Worm (Caenorhabditis elegans) whole organism, L1 larva: Measurements from ENCODE around the gene ZK822.9.

Source experiments
- C16A3.4 ChIP-seq: fragments of 150-350 bp; optimal IDR thresholded peaks from 2 replicates; lab custom pipeline; 2014; ENCODE audit warnings: missing biosample characterization, missing genetic modification characterization
- Y116A8C.19 ChIP-seq: sonication (generic microtip); optimal IDR thresholded peaks from 2 replicates; lab custom pipeline; 2016; ENCODE audit warnings: missing compliant biosample characterization, missing genetic modification characterization, borderline replicate concordance
- aly-2 ChIP-seq: fragments of 150-350 bp; optimal IDR thresholded peaks from 2 replicates; lab custom pipeline; 2014; ENCODE audit warnings: missing biosample characterization, missing genetic modification characterization
- ama-1 ChIP-seq: fragments of 150-350 bp; optimal IDR thresholded peaks from 2 replicates; lab custom pipeline; 2014
- blmp-1 ChIP-seq: fragments of 150-350 bp; optimal IDR thresholded peaks from 2 replicates; lab custom pipeline; 2014; ENCODE audit warnings: missing biosample characterization, missing genetic modification characterization
- ceh-63 ChIP-seq: fragments of 200-800 bp; sonication (Bioruptor generic); optimal IDR thresholded peaks from 2 replicates; lab custom pipeline; 2018; ENCODE audit warnings: mild to moderate bottlenecking, missing genetic modification characterization, missing compliant biosample characterization
- ceh-88 ChIP-seq: fragments of 200-800 bp; sonication (Bioruptor generic); IDR thresholded peaks from 2 replicates; pipeline ENCODE4 v1.3.6; 2022; ENCODE audit warnings: missing genetic modification characterization, missing compliant biosample characterization
- ces-1 ChIP-seq: fragments of 150-350 bp; optimal IDR thresholded peaks from 2 replicates; lab custom pipeline; 2014; ENCODE audit warnings: missing biosample characterization, missing genetic modification reagents, missing genetic modification characterization
- dpl-1 ChIP-seq, 3 experiments: fragments of 150-350 bp in 2 of 3; sonication (generic microtip) in 1 of 3; optimal IDR thresholded peaks; 2 replicates each; lab custom pipeline; 2014 to 2017; ENCODE audit warnings: missing biosample characterization in 3 of 3, missing genetic modification characterization in 3 of 3, missing genetic modification reagents in 3 of 3
- dsc-1 ChIP-seq: sonication (generic microtip); optimal IDR thresholded peaks from 2 replicates; lab custom pipeline; 2016; ENCODE audit warnings: mild to moderate bottlenecking, missing genetic modification characterization, missing compliant biosample characterization
- efl-1 ChIP-seq, 4 experiments: fragments of 150-350 bp; optimal IDR thresholded peaks in 3 of 4; peaks in 1 of 4; 1 replicate in 1 of 4; 2 replicates in 3 of 4; lab custom pipeline; 2014; ENCODE audit warnings: missing biosample characterization in 2 of 4, missing genetic modification characterization in 2 of 4, missing genetic modification reagents in 2 of 4
- elt-2 ChIP-seq: sonication (generic microtip); optimal IDR thresholded peaks from 2 replicates; lab custom pipeline; 2016; ENCODE audit warnings: missing genetic modification characterization, mild to moderate bottlenecking, inconsistent platforms, missing compliant biosample characterization, missing genetic modification reagents
- elt-3 ChIP-seq, 6 experiments: fragments of 150-350 bp in 1 of 6; sonication (generic microtip); optimal IDR thresholded peaks; 2 replicates each; lab custom pipeline; 2017 to 2018; ENCODE audit warnings: missing biosample characterization in 6 of 6, missing genetic modification characterization in 6 of 6, inconsistent platforms in 1 of 6
- fkh-8 ChIP-seq: sonication (generic microtip); optimal IDR thresholded peaks from 2 replicates; lab custom pipeline; 2016; ENCODE audit warnings: mild to moderate bottlenecking, missing genetic modification characterization, missing compliant biosample characterization
- fos-1 ChIP-seq: fragments of 150-350 bp; optimal IDR thresholded peaks from 2 replicates; lab custom pipeline; 2014; ENCODE audit warnings: missing biosample characterization, missing genetic modification characterization
- hlh-4 ChIP-seq: sonication (generic microtip); optimal IDR thresholded peaks from 2 replicates; lab custom pipeline; 2016; ENCODE audit warnings: mild to moderate bottlenecking, missing genetic modification characterization, missing compliant biosample characterization
- hpl-2 ChIP-seq: fragments of 150-350 bp; optimal IDR thresholded peaks from 2 replicates; lab custom pipeline; 2014; ENCODE audit warnings: missing biosample characterization, missing genetic modification reagents, missing genetic modification characterization
- irx-1 ChIP-seq: sonication (generic microtip); optimal IDR thresholded peaks from 2 replicates; lab custom pipeline; 2016; ENCODE audit warnings: missing genetic modification characterization, missing compliant biosample characterization
- lin-13 ChIP-seq: fragments of 150-350 bp; optimal IDR thresholded peaks from 2 replicates; lab custom pipeline; 2014; ENCODE audit warnings: missing biosample characterization, missing genetic modification reagents, missing genetic modification characterization
- lin-14 ChIP-seq: fragments of 200-800 bp; sonication (Bioruptor generic); optimal IDR thresholded peaks from 2 replicates; lab custom pipeline; 2018; ENCODE audit warnings: mild to moderate bottlenecking, missing genetic modification characterization, moderate library complexity, missing compliant biosample characterization
- lin-35 ChIP-seq, 2 experiments: fragments of 150-350 bp; optimal IDR thresholded peaks; 2 replicates each; lab custom pipeline; 2014; ENCODE audit warnings: missing biosample characterization in 2 of 2, missing genetic modification characterization in 2 of 2, missing genetic modification reagents in 2 of 2
- lir-3 ChIP-seq: sonication (generic microtip); optimal IDR thresholded peaks from 2 replicates; lab custom pipeline; 2016; ENCODE audit warnings: mild to moderate bottlenecking, missing genetic modification characterization, moderate library complexity, missing compliant biosample characterization; ENCODE audit not compliant: poor library complexity
- lsy-2 ChIP-seq, 2 experiments: fragments of 150-350 bp; optimal IDR thresholded peaks; 2 replicates each; lab custom pipeline; 2014; ENCODE audit warnings: missing biosample characterization in 2 of 2, missing genetic modification characterization in 2 of 2
- mab-9 ChIP-seq: fragments of 200-800 bp; sonication (Bioruptor generic); IDR thresholded peaks from 2 replicates; pipeline ENCODE4 v1.3.6; 2022; ENCODE audit warnings: missing genetic modification reagents, missing genetic modification characterization, missing compliant biosample characterization
- mep-1 ChIP-seq: fragments of 150-350 bp; optimal IDR thresholded peaks from 2 replicates; lab custom pipeline; 2014; ENCODE audit warnings: missing biosample characterization, missing genetic modification characterization
- nhr-19 ChIP-seq: fragments of 200-800 bp; sonication (Bioruptor generic); conservative IDR thresholded peaks from 2 replicates; pipeline ENCODE4 v1.3.6; 2022; ENCODE audit warnings: missing genetic modification characterization, missing compliant biosample characterization
- nhr-237 ChIP-seq: fragments of 150-350 bp; optimal IDR thresholded peaks from 2 replicates; lab custom pipeline; 2014; ENCODE audit warnings: missing biosample characterization, missing genetic modification characterization
- nhr-71 ChIP-seq: sonication (generic microtip); optimal IDR thresholded peaks from 2 replicates; lab custom pipeline; 2016; ENCODE audit warnings: mild to moderate bottlenecking, missing genetic modification characterization, moderate library complexity, missing compliant biosample characterization
- nhr-76 ChIP-seq: sonication (generic microtip); optimal IDR thresholded peaks from 2 replicates; lab custom pipeline; 2017; ENCODE audit warnings: missing biosample characterization, missing genetic modification characterization
- nhr-77 ChIP-seq: fragments of 150-350 bp; optimal IDR thresholded peaks from 2 replicates; lab custom pipeline; 2014; ENCODE audit warnings: missing biosample characterization, missing genetic modification characterization
- nhr-85 ChIP-seq: sonication (generic microtip); peaks from one replicate; lab custom pipeline; 2016; ENCODE audit warnings: missing genetic modification characterization, inconsistent platforms, missing compliant biosample characterization
- pag-3 ChIP-seq: sonication (generic microtip); optimal IDR thresholded peaks from 2 replicates; lab custom pipeline; 2017; ENCODE audit warnings: missing genetic modification characterization, mild to moderate bottlenecking, missing compliant biosample characterization, antibody characterized with exemption, borderline replicate concordance; ENCODE audit not compliant: insufficient read depth
- snpc-4 ChIP-seq: fragments of 150-350 bp; optimal IDR thresholded peaks from 2 replicates; lab custom pipeline; 2014; ENCODE audit warnings: missing biosample characterization, missing genetic modification characterization
- snu-23 ChIP-seq: sonication (generic microtip); optimal IDR thresholded peaks from 2 replicates; lab custom pipeline; 2016; ENCODE audit warnings: missing genetic modification characterization, missing compliant biosample characterization
- sptf-1 ChIP-seq: fragments of 150-350 bp; optimal IDR thresholded peaks from 2 replicates; lab custom pipeline; 2014; ENCODE audit warnings: missing biosample characterization, missing genetic modification characterization
- tbx-2 ChIP-seq: sonication (generic microtip); optimal IDR thresholded peaks from 2 replicates; lab custom pipeline; 2016; ENCODE audit warnings: missing genetic modification characterization, missing compliant biosample characterization
- unc-130 ChIP-seq: fragments of 150-350 bp; optimal IDR thresholded peaks from 2 replicates; lab custom pipeline; 2017; ENCODE audit warnings: missing biosample characterization, missing genetic modification characterization, inconsistent platforms
- unc-62 ChIP-seq: fragments of 150-350 bp; optimal IDR thresholded peaks from 2 replicates; lab custom pipeline; 2014; ENCODE audit warnings: missing biosample characterization, missing genetic modification reagents, missing genetic modification characterization
- unc-98 ChIP-seq: fragments of 200-800 bp; sonication (Bioruptor generic); IDR thresholded peaks from 2 replicates; pipeline ENCODE4 v1.3.6; 2022; ENCODE audit warnings: missing genetic modification characterization, missing compliant biosample characterization
- xbp-1 ChIP-seq: sonication (generic microtip); optimal IDR thresholded peaks from 2 replicates; lab custom pipeline; 2016; ENCODE audit warnings: missing genetic modification characterization, missing compliant biosample characterization
- ztf-11 ChIP-seq, 2 experiments: sonication (generic microtip); optimal IDR thresholded peaks; 2 replicates each; lab custom pipeline; 2016 to 2017; ENCODE audit warnings: missing genetic modification characterization in 2 of 2, missing biosample characterization in 1 of 2, missing compliant biosample characterization in 1 of 2
- ztf-4 ChIP-seq: fragments of 150-350 bp; optimal IDR thresholded peaks from 2 replicates; lab custom pipeline; 2014; ENCODE audit warnings: missing biosample characterization, missing genetic modification characterization

The ZK822.9 gene

DNA sequence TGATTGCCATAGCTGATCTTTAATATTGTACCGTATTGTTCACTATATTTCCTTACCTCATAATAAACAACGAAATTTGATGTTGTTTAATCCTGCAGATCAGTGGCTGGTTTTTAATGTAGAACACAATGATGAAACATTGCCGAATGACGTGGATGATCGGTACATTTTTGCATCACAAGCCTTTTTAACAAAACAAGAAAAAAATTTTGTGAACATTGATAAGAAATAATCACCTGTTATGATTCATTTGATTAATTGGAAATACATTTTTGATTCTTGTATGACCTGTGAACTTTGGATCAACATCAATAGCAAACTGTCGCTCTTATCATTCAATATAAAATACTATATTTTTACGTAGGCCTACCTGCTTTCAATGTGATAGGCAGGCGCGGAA is 12.9 kb upstream of the ZK822.9 start:
- no peak for TF ChIP-seq hpl-2 (GFP tag; lab: Kevin White, UChicago)
- no peak for TF ChIP-seq snpc-4 (tag; lab: Kevin White, UChicago)
- TF ChIP-seq xbp-1 (tag; lab: Kevin White, UChicago) = no peak
- no peak for TF ChIP-seq ceh-88
- no peak for TF ChIP-seq C16A3.4 (tag; lab: Kevin White, UChicago)
- TF ChIP-seq mep-1 (tag; lab: Kevin White, UChicago) = no peak
- no peak for TF ChIP-seq unc-98 (GFP tag; lab: Robert Waterston, UW)
- no peak for TF ChIP-seq aly-2 (tag; lab: Kevin White, UChicago)
- TF ChIP-seq unc-62 (GFP tag; lab: Kevin White, UChicago) = no peak
- no peak for TF ChIP-seq dsc-1 (tag; lab: Kevin White, UChicago)
- TF ChIP-seq ceh-63 = no peak
- TF ChIP-seq lin-13 (GFP tag; lab: Kevin White, UChicago) = no peak
- peak; percentile 45 for TF ChIP-seq nhr-85
- no peak for TF ChIP-seq ztf-11 (tag; optimal IDR thresholded peaks at IDR 0.05; lab: Kevin White, UChicago)
- TF ChIP-seq nhr-76 = no peak
- no peak for TF ChIP-seq sptf-1 (tag; lab: Kevin White, UChicago)
- no peak for TF ChIP-seq efl-1 (optimal IDR thresholded peaks at IDR 0.05; lab: Kevin White, UChicago)
- TF ChIP-seq efl-1 (GFP tag; optimal IDR thresholded peaks at IDR 0.05 in 1 of 2; lab: Kevin White, UChicago) = peak in 1 of 2 experiments; percentile 48
- peak in 1 of 6 experiments; percentile 30 for TF ChIP-seq elt-3 (tag; optimal IDR thresholded peaks at IDR 0.05; lab: Kevin White, UChicago)
- no peak for TF ChIP-seq lsy-2 (tag; optimal IDR thresholded peaks at IDR 0.05; lab: Kevin White, UChicago)
- no peak for TF ChIP-seq tbx-2
- no peak for TF ChIP-seq fos-1 (tag; lab: Kevin White, UChicago)
- no peak for TF ChIP-seq pag-3
- TF ChIP-seq mab-9 (GFP tag; lab: Robert Waterston, UW) = no peak
- TF ChIP-seq unc-130 (tag; lab: Kevin White, UChicago) = no peak

- TF ChIP-seq nhr-85 (peak; percentile 64), elt-3 (tag; optimal IDR thresholded peaks at IDR 0.05; lab: Kevin White, UChicago) (no peak), lin-14 (peak; percentile 9), ceh-63 (no peak)
These were observed 12.1 kb upstream of the ZK822.9 start for ce11 chrIV:11903676-11904075.

DNA sequence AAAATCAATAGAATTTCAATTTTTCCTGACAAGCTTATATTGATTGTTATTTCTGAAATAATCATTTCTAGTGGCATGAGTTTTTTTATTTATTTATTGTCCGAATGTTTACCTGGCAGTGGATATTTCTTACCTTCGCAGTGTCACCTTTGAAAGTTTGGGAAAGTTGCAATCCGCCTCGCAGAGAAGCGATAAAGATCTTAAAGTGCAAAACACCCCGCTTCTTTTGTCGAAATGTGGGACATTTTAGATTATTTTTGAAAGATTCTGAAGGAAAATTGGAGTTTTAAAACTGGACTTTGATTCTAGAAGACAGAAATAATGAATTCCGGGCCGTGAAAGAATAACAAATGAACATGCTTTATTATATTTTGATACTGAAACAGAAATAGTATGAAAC is 7.0 kb upstream of the ZK822.9 start:
- TF ChIP-seq elt-2 (tag; lab: Kevin White, UChicago) (no peak), efl-1 (optimal IDR thresholded peaks at IDR 0.05; lab: Kevin White, UChicago) (no peak), efl-1 (GFP tag; optimal IDR thresholded peaks at IDR 0.05 in 1 of 2; lab: Kevin White, UChicago) (peak in 1 of 2 experiments; percentile 12), blmp-1 (tag; lab: Kevin White, UChicago) (peak; percentile 55), snu-23 (no peak)

DNA sequence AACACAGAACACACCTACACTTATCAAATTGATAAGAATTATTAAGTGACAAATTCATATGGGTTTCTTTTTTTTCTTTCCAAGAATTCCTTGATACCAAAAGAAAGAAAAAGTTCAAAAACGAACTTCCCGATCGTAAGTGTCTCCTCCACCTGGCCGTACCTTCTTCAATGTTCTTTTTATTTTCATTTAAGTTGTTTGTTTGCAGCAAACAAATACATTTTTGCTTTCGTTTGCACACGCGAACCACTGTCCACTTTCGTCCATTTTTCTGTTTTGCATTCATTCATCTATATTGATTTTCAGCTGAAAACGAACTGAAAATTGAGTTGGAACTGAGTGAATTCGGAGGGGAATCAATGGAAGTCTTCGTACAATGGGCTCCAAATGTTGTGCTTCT is 4.0 kb upstream of the ZK822.9 start, which contains the start of gene VZK822L.2:
TSS of gene VZK822L.2 (plus strand) at position 301 of the 400 bp plus-strand sequence.
- no peak for TF ChIP-seq ceh-63
- TF ChIP-seq efl-1 (optimal IDR thresholded peaks at IDR 0.05; lab: Kevin White, UChicago) = no peak
- TF ChIP-seq efl-1 (GFP tag; optimal IDR thresholded peaks at IDR 0.05 in 1 of 2; lab: Kevin White, UChicago) = peak in 1 of 2 experiments; percentile 19

- TF ChIP-seq fkh-8 (tag; lab: Kevin White, UChicago) = no peak
- TF ChIP-seq tbx-2 = no peak
- TF ChIP-seq hlh-4 (tag; lab: Kevin White, UChicago) = no peak
- no peak for TF ChIP-seq ceh-63
- TF ChIP-seq nhr-71 (tag; lab: Kevin White, UChicago) = peak; percentile 26
- TF ChIP-seq unc-62 (GFP tag; lab: Kevin White, UChicago) = no peak
- no peak for TF ChIP-seq mep-1 (tag; lab: Kevin White, UChicago)
- TF ChIP-seq lin-35 (GFP tag; optimal IDR thresholded peaks at IDR 0.05; lab: Kevin White, UChicago) = peak in 1 of 2 experiments; percentile 13
- no peak for TF ChIP-seq ces-1 (GFP tag; lab: Kevin White, UChicago)
- no peak for TF ChIP-seq Y116A8C.19 (tag; lab: Kevin White, UChicago)
- TF ChIP-seq nhr-77 = no peak
- TF ChIP-seq dpl-1 (GFP tag; optimal IDR thresholded peaks at IDR 0.05; lab: Kevin White, UChicago) = no peak
- TF ChIP-seq lir-3 (tag; lab: Kevin White, UChicago) = no peak
- TF ChIP-seq sptf-1 (tag; lab: Kevin White, UChicago) = no peak
- no peak for TF ChIP-seq efl-1 (optimal IDR thresholded peaks at IDR 0.05; lab: Kevin White, UChicago)
- peak in 1 of 2 experiments; percentile 55 for TF ChIP-seq efl-1 (GFP tag; optimal IDR thresholded peaks at IDR 0.05 in 1 of 2; lab: Kevin White, UChicago)
- no peak for TF ChIP-seq irx-1 (tag; lab: Kevin White, UChicago)
- TF ChIP-seq fos-1 (tag; lab: Kevin White, UChicago) = no peak
- TF ChIP-seq ama-1 (lab: Kevin White, UChicago) = no peak
- TF ChIP-seq nhr-237 = no peak
- TF ChIP-seq unc-130 (tag; lab: Kevin White, UChicago) = no peak
- peak; percentile 46 for TF ChIP-seq elt-2 (tag; lab: Kevin White, UChicago)
- no peak for TF ChIP-seq ztf-4 (tag; lab: Kevin White, UChicago)
- TF ChIP-seq nhr-19 (GFP tag; lab: Robert Waterston, UW) = no peak
- TF ChIP-seq ztf-11 (tag; optimal IDR thresholded peaks at IDR 0.05; lab: Kevin White, UChicago) = no peak
- TF ChIP-seq, all 84 proteins: peak for 4
These were observed 2.3 kb upstream of the ZK822.9 start for ce11 chrIV:11913295-11913940.
